Worm (Caenorhabditis elegans) whole organism, late embryonic: ENCODE results near the gene har-1.

Experiments used
- K02D7.2 ChIP-seq: sonication (generic microtip); optimal IDR thresholded peaks from 2 replicates; lab custom pipeline; 2017; ENCODE audit warnings: mild to moderate bottlenecking, missing genetic modification characterization, missing compliant biosample characterization
- K09A11.1 ChIP-seq: sonication (generic microtip); optimal IDR thresholded peaks from 2 replicates; lab custom pipeline; 2017; ENCODE audit warnings: antibody characterized with exemption, mild to moderate bottlenecking, missing genetic modification characterization, missing compliant biosample characterization; ENCODE audit not compliant: insufficient read depth
- T23F11.4 ChIP-seq: fragments of 200-800 bp; sonication (Bioruptor generic); optimal IDR thresholded peaks from 2 replicates; lab custom pipeline; 2018; ENCODE audit warnings: mild to moderate bottlenecking, missing genetic modification characterization, missing compliant biosample characterization
- Y22D7AL.16 ChIP-seq: sonication (generic microtip); optimal IDR thresholded peaks from 2 replicates; lab custom pipeline; 2016; ENCODE audit warnings: missing genetic modification characterization, missing compliant biosample characterization
- ahr-1 ChIP-seq: sonication (generic microtip); optimal IDR thresholded peaks from 2 replicates; lab custom pipeline; 2016; ENCODE audit warnings: missing genetic modification characterization, missing compliant biosample characterization
- ama-1 ChIP-seq: fragments of 150-350 bp; optimal IDR thresholded peaks from 2 replicates; lab custom pipeline; 2014
- ceh-18 ChIP-seq: sonication (generic microtip); optimal IDR thresholded peaks from 2 replicates; lab custom pipeline; 2016; ENCODE audit warnings: missing genetic modification characterization, missing compliant biosample characterization
- ceh-19 ChIP-seq: fragments of 200-800 bp; sonication (Bioruptor generic); optimal IDR thresholded peaks from 2 replicates; lab custom pipeline; 2018; ENCODE audit warnings: mild to moderate bottlenecking, missing genetic modification characterization, missing compliant biosample characterization
- ceh-2 ChIP-seq: sonication (generic microtip); optimal IDR thresholded peaks from 2 replicates; lab custom pipeline; 2016; ENCODE audit warnings: missing genotype, missing genetic modification characterization, missing compliant biosample characterization
- ceh-34 ChIP-seq: sonication (generic microtip); optimal IDR thresholded peaks from 2 replicates; lab custom pipeline; 2016; ENCODE audit warnings: mild to moderate bottlenecking, missing genetic modification characterization, missing compliant biosample characterization
- ceh-45 ChIP-seq: fragments of 200-800 bp; sonication (Bioruptor generic); IDR thresholded peaks from 2 replicates; pipeline ENCODE4 v1.3.6; 2022; ENCODE audit warnings: missing genetic modification reagents, missing genetic modification characterization, missing compliant biosample characterization
- ceh-48 ChIP-seq: sonication (generic microtip); optimal IDR thresholded peaks from 2 replicates; lab custom pipeline; 2016; ENCODE audit warnings: missing genetic modification characterization, inconsistent platforms, missing compliant biosample characterization
- ceh-9 ChIP-seq: sonication (generic microtip); optimal IDR thresholded peaks from 2 replicates; lab custom pipeline; 2016; ENCODE audit warnings: mild to moderate bottlenecking, missing genetic modification characterization, inconsistent platforms, missing compliant biosample characterization
- dve-1 ChIP-seq: sonication (generic microtip); optimal IDR thresholded peaks from 2 replicates; lab custom pipeline; 2017; ENCODE audit warnings: antibody characterized with exemption, mild to moderate bottlenecking, missing genetic modification characterization, missing compliant biosample characterization
- elt-2 ChIP-seq: sonication (generic microtip); optimal IDR thresholded peaks from 2 replicates; lab custom pipeline; 2016; ENCODE audit warnings: missing genetic modification reagents, missing genetic modification characterization, missing compliant biosample characterization
- ets-4 ChIP-seq: sonication (generic microtip); optimal IDR thresholded peaks from 2 replicates; lab custom pipeline; 2016; ENCODE audit warnings: missing genetic modification characterization, missing compliant biosample characterization
- eyg-1 ChIP-seq: sonication (generic microtip); optimal IDR thresholded peaks from 2 replicates; lab custom pipeline; 2016; ENCODE audit warnings: missing genotype, missing genetic modification characterization, missing compliant biosample characterization
- fkh-10 ChIP-seq: fragments of 150-350 bp; optimal IDR thresholded peaks from 2 replicates; lab custom pipeline; 2014; ENCODE audit warnings: missing biosample characterization, missing genetic modification reagents, missing genetic modification characterization
- fkh-6 ChIP-seq: sonication (generic microtip); optimal IDR thresholded peaks from 2 replicates; lab custom pipeline; 2016; ENCODE audit warnings: missing genetic modification characterization, missing compliant biosample characterization
- gmeb-2 ChIP-seq: sonication (generic microtip); optimal IDR thresholded peaks from 2 replicates; lab custom pipeline; 2016; ENCODE audit warnings: missing genetic modification characterization, inconsistent platforms, missing compliant biosample characterization
- hlh-13 ChIP-seq: fragments of 200-800 bp; sonication (Bioruptor generic); optimal IDR thresholded peaks from 2 replicates; lab custom pipeline; 2018; ENCODE audit warnings: mild to moderate bottlenecking, missing genetic modification characterization, missing compliant biosample characterization
- nfya-1 ChIP-seq: sonication (generic microtip); optimal IDR thresholded peaks from 2 replicates; lab custom pipeline; 2017; ENCODE audit warnings: missing genetic modification characterization, mild to moderate bottlenecking, missing compliant biosample characterization, antibody characterized with exemption, moderate library complexity
- nhr-232 ChIP-seq: sonication (generic microtip); optimal IDR thresholded peaks from 2 replicates; lab custom pipeline; 2016; ENCODE audit warnings: missing genetic modification characterization, missing compliant biosample characterization
- pag-3 ChIP-seq: sonication (generic microtip); optimal IDR thresholded peaks from 2 replicates; lab custom pipeline; 2016; ENCODE audit warnings: missing compliant biosample characterization, missing genetic modification characterization, borderline replicate concordance
- pax-1 ChIP-seq: fragments of 150-350 bp; optimal IDR thresholded peaks from 2 replicates; lab custom pipeline; 2014; ENCODE audit warnings: missing biosample characterization, missing genetic modification characterization
- pqm-1 ChIP-seq: sonication (generic microtip); optimal IDR thresholded peaks from 2 replicates; lab custom pipeline; 2016; ENCODE audit warnings: missing genetic modification characterization, missing compliant biosample characterization
- pros-1 ChIP-seq: fragments of 150-350 bp; optimal IDR thresholded peaks from 2 replicates; lab custom pipeline; 2014; ENCODE audit warnings: missing biosample characterization, missing genetic modification reagents, missing genetic modification characterization
- ref-2 ChIP-seq: sonication (generic microtip); optimal IDR thresholded peaks from 2 replicates; lab custom pipeline; 2016; ENCODE audit warnings: missing genetic modification characterization, missing compliant biosample characterization
- sox-2 ChIP-seq: fragments of 200-800 bp; sonication (Bioruptor generic); IDR thresholded peaks from 2 replicates; pipeline ENCODE4 v1.3.6; 2022; ENCODE audit warnings: missing genetic modification reagents, missing genetic modification characterization, missing compliant biosample characterization
- sox-4 ChIP-seq: sonication (generic microtip); optimal IDR thresholded peaks from 2 replicates; lab custom pipeline; 2017; ENCODE audit warnings: mild to moderate bottlenecking, missing genetic modification characterization, inconsistent platforms, missing compliant biosample characterization
- ttx-3 ChIP-seq: sonication (generic microtip); optimal IDR thresholded peaks from 2 replicates; lab custom pipeline; 2016; ENCODE audit warnings: missing genetic modification reagents, missing genetic modification characterization, missing compliant biosample characterization
- unc-42 ChIP-seq: sonication (generic microtip); optimal IDR thresholded peaks from 2 replicates; lab custom pipeline; 2016; ENCODE audit warnings: missing genotype, missing genetic modification characterization, missing compliant biosample characterization
- ztf-16 ChIP-seq: sonication (generic microtip); optimal IDR thresholded peaks from 2 replicates; lab custom pipeline; 2017; ENCODE audit warnings: missing genetic modification characterization, missing compliant biosample characterization

The har-1 gene

DNA sequence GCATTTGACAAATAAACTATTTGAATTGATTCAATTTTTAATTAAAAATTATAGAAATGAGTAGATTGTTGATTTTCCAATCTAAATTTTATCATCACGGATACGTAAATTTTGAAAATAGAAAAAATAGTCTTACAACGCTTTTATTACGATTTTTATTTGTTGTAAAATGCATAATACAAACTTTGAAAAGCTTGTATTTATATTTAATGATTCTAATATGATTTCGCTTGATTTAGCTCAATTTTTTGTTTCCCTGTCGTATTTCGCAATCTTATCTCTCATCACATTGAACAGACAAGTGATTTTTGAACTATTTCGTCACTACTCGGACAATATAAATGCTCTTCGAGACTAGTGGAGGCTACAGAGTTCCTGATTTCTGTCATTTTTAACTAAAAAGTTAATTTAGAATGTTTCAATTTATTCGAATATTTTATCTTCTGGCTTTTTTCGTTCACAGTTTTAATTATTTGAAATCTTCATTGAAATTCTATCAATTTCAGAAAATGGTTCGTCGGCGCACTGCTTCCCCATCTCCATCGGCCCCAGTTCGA is at the start of gene har-1, which contains the start of gene wht-3:
har-1 (plus strand) TSS at position 507 of the 557 bp plus-strand sequence.
wht-3 (minus strand) TSS at position 51 of the 557 bp plus-strand sequence.
- TF ChIP-seq hlh-13 (no peak), ceh-2 (tag; lab: Kevin White, UChicago) (no peak), dve-1 (tag; lab: Kevin White, UChicago) (no peak), ztf-16 (tag; lab: Kevin White, UChicago) (no peak), ceh-34 (tag; lab: Kevin White, UChicago) (no peak), nhr-232 (tag; lab: Kevin White, UChicago) (no peak), gmeb-2 (tag; lab: Kevin White, UChicago) (no peak), pax-1 (no peak), K09A11.1 (tag; lab: Kevin White, UChicago) (no peak), pag-3 (tag; lab: Kevin White, UChicago) (no peak), Y22D7AL.16 (tag; lab: Kevin White, UChicago) (no peak), ceh-19 (no peak), eyg-1 (no peak), fkh-10 (GFP tag; lab: Kevin White, UChicago) (no peak), ref-2 (no peak)

ce11 chrIII:4103171-4103570 is 48.7 kb upstream of the har-1 start:
- no peak for TF ChIP-seq ceh-9
- no peak for TF ChIP-seq pros-1 (tag; lab: Kevin White, UChicago)
- TF ChIP-seq unc-42 (tag; lab: Kevin White, UChicago): peak; percentile 77

DNA sequence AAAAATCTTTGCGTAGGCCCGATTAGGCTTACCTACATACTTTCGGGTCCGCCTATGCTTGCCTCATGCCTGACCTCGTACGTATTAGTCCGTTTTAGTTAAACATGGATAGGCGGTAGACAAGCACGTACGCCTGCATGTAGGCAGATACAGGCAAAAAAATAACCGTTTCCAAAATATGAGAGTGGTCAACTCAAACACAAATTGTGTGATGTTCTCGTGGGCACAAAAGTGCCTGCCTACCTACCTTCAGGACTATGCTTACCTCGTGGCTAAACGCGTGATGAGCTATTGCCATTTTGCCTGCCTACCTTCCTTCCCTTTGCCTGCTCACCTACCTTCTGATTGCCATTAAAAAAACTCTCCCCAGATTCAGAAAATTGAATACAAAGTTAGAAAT is 45.2 kb upstream of the har-1 start:
- no peak for TF ChIP-seq Y22D7AL.16 (tag; lab: Kevin White, UChicago)
- TF ChIP-seq K09A11.1 (tag; lab: Kevin White, UChicago): no peak
- TF ChIP-seq ceh-45 (GFP tag; lab: Robert Waterston, UW): no peak
- no peak for TF ChIP-seq sox-2 (GFP tag; lab: Robert Waterston, UW)
- no peak for TF ChIP-seq ttx-3 (tag; lab: Kevin White, UChicago)
- TF ChIP-seq ahr-1 (tag; lab: Kevin White, UChicago): no peak
- no peak for TF ChIP-seq T23F11.4 (GFP tag; lab: Kevin White, UChicago)
- no peak for TF ChIP-seq sox-4 (tag; lab: Kevin White, UChicago)
- TF ChIP-seq elt-2 (tag; lab: Kevin White, UChicago): no peak
- TF ChIP-seq fkh-6 (tag; lab: Kevin White, UChicago): no peak
- no peak for TF ChIP-seq K02D7.2 (tag; lab: Kevin White, UChicago)
- no peak for TF ChIP-seq fkh-10 (GFP tag; lab: Kevin White, UChicago)

DNA sequence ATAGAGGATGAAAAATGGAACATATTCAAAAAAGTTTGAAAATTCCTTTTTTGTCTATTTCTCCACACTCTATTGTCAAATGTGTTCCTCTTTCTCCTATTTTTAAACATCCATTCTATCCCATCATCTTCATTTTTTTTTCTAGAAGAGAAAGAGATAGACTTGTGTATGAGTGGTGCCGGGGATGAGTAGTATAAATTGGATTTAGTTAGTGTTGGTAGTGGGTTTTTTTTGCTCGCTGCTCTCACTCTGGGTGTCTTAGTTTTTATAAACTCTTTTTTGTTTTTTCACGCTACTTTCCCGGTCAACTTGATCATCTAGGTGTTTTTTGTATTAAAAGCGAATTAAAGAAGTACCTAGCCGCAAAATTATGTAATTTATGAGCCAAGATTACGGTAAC is 44.6 kb upstream of the har-1 start:
- no peak for TF ChIP-seq ama-1
- no peak for TF ChIP-seq pqm-1 (tag; lab: Kevin White, UChicago)
- TF ChIP-seq eyg-1: no peak
- no peak for TF ChIP-seq ceh-48
- peak; percentile 27 for TF ChIP-seq unc-42 (tag; lab: Kevin White, UChicago)

DNA sequence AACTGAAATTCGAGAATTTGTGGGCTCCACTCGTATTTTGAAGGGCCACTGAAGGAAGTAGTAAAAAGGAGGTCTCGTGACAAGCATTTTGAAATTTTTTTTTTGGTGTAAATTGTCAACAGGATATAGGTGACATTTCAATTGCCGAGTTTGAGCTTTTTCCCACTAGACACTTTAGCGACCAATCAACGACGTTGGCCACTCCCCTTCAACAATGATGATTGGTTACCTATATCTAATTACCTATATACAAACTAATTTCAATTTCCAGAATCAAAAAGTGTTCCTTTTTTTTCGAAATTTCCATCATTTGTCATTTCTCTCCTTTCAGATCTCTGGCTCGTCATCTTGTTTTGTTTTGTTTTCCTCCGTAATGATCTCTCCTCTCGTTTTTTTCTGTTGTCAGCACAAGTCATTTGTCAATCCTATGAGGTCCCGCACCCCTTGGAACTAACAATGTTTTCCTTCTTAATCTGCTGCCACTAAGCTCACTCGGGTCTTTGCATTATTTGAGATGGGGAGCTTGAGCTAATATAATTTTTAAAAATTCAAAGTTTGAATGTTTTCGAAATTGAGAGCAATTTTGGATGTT is 43.8 kb upstream of the har-1 start:
- TF ChIP-seq nfya-1: peak; percentile 57
- no peak for TF ChIP-seq ceh-18
- no peak for TF ChIP-seq ets-4
